Fruit fly (Drosophila melanogaster): Measurements from ENCODE around the gene CG14195.

The CG14195 gene

dm6 chrX:19167032-19167568 is 44.8 kb downstream of the CG14195 start, which contains the start of gene RhoGAP18B:
Gene RhoGAP18B, minus strand, starts transcription at chrX:19167082.
- TF ChIP-seq insv (optimal IDR thresholded peaks at IDR 0.05) (no peak), ttk (optimal IDR thresholded peaks at IDR 0.05) (no peak), Myc (optimal IDR thresholded peaks at IDR 0.05) (no peak), psq (optimal IDR thresholded peaks at IDR 0.05) (no peak), Sin3A (optimal IDR thresholded peaks at IDR 0.05) (no peak), h (optimal IDR thresholded peaks at IDR 0.05) (no peak)

- no peak for TF ChIP-seq h (optimal IDR thresholded peaks at IDR 0.05)
- TF ChIP-seq Sin3A (optimal IDR thresholded peaks at IDR 0.05) = no peak
- no peak for TF ChIP-seq ttk (optimal IDR thresholded peaks at IDR 0.05)
- TF ChIP-seq psq (optimal IDR thresholded peaks at IDR 0.05) = no peak
- TF ChIP-seq Myc (optimal IDR thresholded peaks at IDR 0.05) = no peak
Observed at dm6 chrX:19166152-19166935, 45.5 kb downstream of the CG14195 start.

- no peak for TF ChIP-seq h (optimal IDR thresholded peaks at IDR 0.05)
- no peak for TF ChIP-seq insv (optimal IDR thresholded peaks at IDR 0.05)
- no peak for TF ChIP-seq ttk (optimal IDR thresholded peaks at IDR 0.05)
- no peak for TF ChIP-seq psq (optimal IDR thresholded peaks at IDR 0.05)
- no peak for TF ChIP-seq Sin3A (optimal IDR thresholded peaks at IDR 0.05)
- no peak for TF ChIP-seq Myc (optimal IDR thresholded peaks at IDR 0.05)
Observed at dm6 chrX:19165144-19166011, 46.5 kb downstream of the CG14195 start.

dm6 chrX:19164726-19165125 is 47.2 kb downstream of the CG14195 start:
- TF ChIP-seq psq (optimal IDR thresholded peaks at IDR 0.05) (no peak), insv (optimal IDR thresholded peaks at IDR 0.05) (no peak), Myc (optimal IDR thresholded peaks at IDR 0.05) (no peak), h (optimal IDR thresholded peaks at IDR 0.05) (no peak), ttk (optimal IDR thresholded peaks at IDR 0.05) (no peak), Sin3A (optimal IDR thresholded peaks at IDR 0.05) (no peak)

- TF ChIP-seq insv (optimal IDR thresholded peaks at IDR 0.05) (no peak), Myc (optimal IDR thresholded peaks at IDR 0.05) (no peak), Sin3A (optimal IDR thresholded peaks at IDR 0.05) (no peak), ttk (optimal IDR thresholded peaks at IDR 0.05) (no peak), h (optimal IDR thresholded peaks at IDR 0.05) (no peak), psq (optimal IDR thresholded peaks at IDR 0.05) (no peak)
Observed at dm6 chrX:19163446-19163845, 48.4 kb downstream of the CG14195 start.

dm6 chrX:19162249-19162914 is 49.5 kb downstream of the CG14195 start:
- TF ChIP-seq Sin3A (optimal IDR thresholded peaks at IDR 0.05) (no peak), insv (optimal IDR thresholded peaks at IDR 0.05) (no peak), ttk (optimal IDR thresholded peaks at IDR 0.05) (no peak), h (optimal IDR thresholded peaks at IDR 0.05) (no peak), Myc (optimal IDR thresholded peaks at IDR 0.05) (no peak), psq (optimal IDR thresholded peaks at IDR 0.05) (no peak)

dm6 chrX:19160635-19161407 is 51.1 kb downstream of the CG14195 start:
- TF ChIP-seq Myc (optimal IDR thresholded peaks at IDR 0.05) = no peak
- TF ChIP-seq h (optimal IDR thresholded peaks at IDR 0.05) = no peak
- no peak for TF ChIP-seq Sin3A (optimal IDR thresholded peaks at IDR 0.05)
- no peak for TF ChIP-seq insv (optimal IDR thresholded peaks at IDR 0.05)
- no peak for TF ChIP-seq ttk (optimal IDR thresholded peaks at IDR 0.05)

dm6 chrX:19159942-19160341 is 51.9 kb downstream of the CG14195 start:
- TF ChIP-seq Sin3A (optimal IDR thresholded peaks at IDR 0.05) (no peak), Myc (optimal IDR thresholded peaks at IDR 0.05) (no peak), insv (optimal IDR thresholded peaks at IDR 0.05) (no peak), psq (optimal IDR thresholded peaks at IDR 0.05) (no peak), ttk (optimal IDR thresholded peaks at IDR 0.05) (no peak), h (optimal IDR thresholded peaks at IDR 0.05) (no peak)
